Worm (Caenorhabditis elegans) whole organism, L1 larva: ENCODE data around the gene F38B7.17.

Source experiments
- C16A3.4 ChIP-seq: fragments of 150-350 bp; optimal IDR thresholded peaks from 2 replicates; lab custom pipeline; 2014; ENCODE audit warnings: missing biosample characterization, missing genetic modification characterization
- F16B12.6 ChIP-seq: fragments of 150-350 bp; optimal IDR thresholded peaks from 2 replicates; lab custom pipeline; 2014; ENCODE audit warnings: missing biosample characterization, missing genetic modification characterization
- blmp-1 ChIP-seq: fragments of 150-350 bp; optimal IDR thresholded peaks from 2 replicates; lab custom pipeline; 2014; ENCODE audit warnings: missing biosample characterization, missing genetic modification characterization
- ceh-8 ChIP-seq: fragments of 200-800 bp; sonication (Bioruptor generic); optimal IDR thresholded peaks from 2 replicates; lab custom pipeline; 2018; ENCODE audit warnings: mild to moderate bottlenecking, missing genetic modification characterization, moderate library complexity, missing compliant biosample characterization
- ceh-82 ChIP-seq, 3 experiments: fragments of 150-350 bp in 1 of 3; sonication (generic microtip) in 2 of 3; optimal IDR thresholded peaks; 2 replicates each; lab custom pipeline; 2014 to 2017; ENCODE audit warnings: missing biosample characterization in 3 of 3, missing genetic modification characterization in 3 of 3
- ceh-88 ChIP-seq: fragments of 200-800 bp; sonication (Bioruptor generic); IDR thresholded peaks from 2 replicates; pipeline ENCODE4 v1.3.6; 2022; ENCODE audit warnings: missing genetic modification characterization, missing compliant biosample characterization
- ces-1 ChIP-seq: fragments of 150-350 bp; optimal IDR thresholded peaks from 2 replicates; lab custom pipeline; 2014; ENCODE audit warnings: missing biosample characterization, missing genetic modification reagents, missing genetic modification characterization
- dpl-1 ChIP-seq, 3 experiments: fragments of 150-350 bp in 2 of 3; sonication (generic microtip) in 1 of 3; optimal IDR thresholded peaks; 2 replicates each; lab custom pipeline; 2014 to 2017; ENCODE audit warnings: missing biosample characterization in 3 of 3, missing genetic modification characterization in 3 of 3, missing genetic modification reagents in 3 of 3
- dsc-1 ChIP-seq: sonication (generic microtip); optimal IDR thresholded peaks from 2 replicates; lab custom pipeline; 2016; ENCODE audit warnings: mild to moderate bottlenecking, missing genetic modification characterization, missing compliant biosample characterization
- efl-1 ChIP-seq, 4 experiments: fragments of 150-350 bp; optimal IDR thresholded peaks in 3 of 4; peaks in 1 of 4; 1 replicate in 1 of 4; 2 replicates in 3 of 4; lab custom pipeline; 2014; ENCODE audit warnings: missing biosample characterization in 2 of 4, missing genetic modification characterization in 2 of 4, missing genetic modification reagents in 2 of 4
- egl-13 ChIP-seq: sonication (generic microtip); optimal IDR thresholded peaks from 2 replicates; lab custom pipeline; 2016; ENCODE audit warnings: missing genotype, missing genetic modification reagents, missing genetic modification characterization, missing compliant biosample characterization
- elt-2 ChIP-seq: sonication (generic microtip); optimal IDR thresholded peaks from 2 replicates; lab custom pipeline; 2016; ENCODE audit warnings: missing genetic modification characterization, mild to moderate bottlenecking, inconsistent platforms, missing compliant biosample characterization, missing genetic modification reagents
- fkh-10 ChIP-seq: sonication (generic microtip); optimal IDR thresholded peaks from 2 replicates; lab custom pipeline; 2017; ENCODE audit warnings: missing biosample characterization, missing genetic modification reagents, missing genetic modification characterization
- fkh-8 ChIP-seq: sonication (generic microtip); optimal IDR thresholded peaks from 2 replicates; lab custom pipeline; 2016; ENCODE audit warnings: mild to moderate bottlenecking, missing genetic modification characterization, missing compliant biosample characterization
- grh-1 ChIP-seq: fragments of 200-800 bp; sonication (Bioruptor generic); IDR thresholded peaks from 2 replicates; pipeline ENCODE4 v1.3.6; 2022; ENCODE audit warnings: missing genetic modification reagents, missing genetic modification characterization, missing compliant biosample characterization
- isw-1 ChIP-seq: fragments of 200-800 bp; sonication (Bioruptor generic); IDR thresholded peaks from 2 replicates; pipeline ENCODE4 v1.3.6; 2022; ENCODE audit warnings: missing genetic modification characterization, missing compliant biosample characterization
- jun-1 ChIP-seq: fragments of 150-350 bp; optimal IDR thresholded peaks from 2 replicates; lab custom pipeline; 2014; ENCODE audit warnings: missing biosample characterization, missing genetic modification reagents, missing genetic modification characterization
- lin-14 ChIP-seq: fragments of 200-800 bp; sonication (Bioruptor generic); optimal IDR thresholded peaks from 2 replicates; lab custom pipeline; 2018; ENCODE audit warnings: mild to moderate bottlenecking, missing genetic modification characterization, moderate library complexity, missing compliant biosample characterization
- lin-35 ChIP-seq, 2 experiments: fragments of 150-350 bp; optimal IDR thresholded peaks; 2 replicates each; lab custom pipeline; 2014; ENCODE audit warnings: missing biosample characterization in 2 of 2, missing genetic modification characterization in 2 of 2, missing genetic modification reagents in 2 of 2
- lir-3 ChIP-seq: sonication (generic microtip); optimal IDR thresholded peaks from 2 replicates; lab custom pipeline; 2016; ENCODE audit warnings: mild to moderate bottlenecking, missing genetic modification characterization, moderate library complexity, missing compliant biosample characterization; ENCODE audit not compliant: poor library complexity
- lsy-2 ChIP-seq, 2 experiments: fragments of 150-350 bp; optimal IDR thresholded peaks; 2 replicates each; lab custom pipeline; 2014; ENCODE audit warnings: missing biosample characterization in 2 of 2, missing genetic modification characterization in 2 of 2
- mep-1 ChIP-seq: fragments of 150-350 bp; optimal IDR thresholded peaks from 2 replicates; lab custom pipeline; 2014; ENCODE audit warnings: missing biosample characterization, missing genetic modification characterization
- nhr-19 ChIP-seq: fragments of 200-800 bp; sonication (Bioruptor generic); conservative IDR thresholded peaks from 2 replicates; pipeline ENCODE4 v1.3.6; 2022; ENCODE audit warnings: missing genetic modification characterization, missing compliant biosample characterization
- nhr-20 ChIP-seq: sonication (generic microtip); optimal IDR thresholded peaks from 2 replicates; lab custom pipeline; 2016; ENCODE audit warnings: mild to moderate bottlenecking, missing genetic modification characterization, missing compliant biosample characterization
- nhr-47 ChIP-seq: sonication (generic microtip); optimal IDR thresholded peaks from 2 replicates; lab custom pipeline; 2016; ENCODE audit warnings: mild to moderate bottlenecking, missing genetic modification characterization, moderate library complexity, missing compliant biosample characterization
- nhr-71 ChIP-seq: sonication (generic microtip); optimal IDR thresholded peaks from 2 replicates; lab custom pipeline; 2016; ENCODE audit warnings: mild to moderate bottlenecking, missing genetic modification characterization, moderate library complexity, missing compliant biosample characterization
- nhr-77 ChIP-seq: fragments of 150-350 bp; optimal IDR thresholded peaks from 2 replicates; lab custom pipeline; 2014; ENCODE audit warnings: missing biosample characterization, missing genetic modification characterization
- nhr-85 ChIP-seq: sonication (generic microtip); peaks from one replicate; lab custom pipeline; 2016; ENCODE audit warnings: missing genetic modification characterization, inconsistent platforms, missing compliant biosample characterization
- nhr-90 ChIP-seq: sonication (generic microtip); optimal IDR thresholded peaks from 2 replicates; lab custom pipeline; 2016; ENCODE audit warnings: mild to moderate bottlenecking, missing genetic modification characterization, missing compliant biosample characterization; ENCODE audit not compliant: poor library complexity
- pax-3 ChIP-seq: fragments of 200-800 bp; sonication (Bioruptor generic); optimal IDR thresholded peaks from 2 replicates; lab custom pipeline; 2018; ENCODE audit warnings: mild to moderate bottlenecking, missing genetic modification characterization, moderate library complexity, missing compliant biosample characterization
- rnt-1 ChIP-seq: sonication (generic microtip); optimal IDR thresholded peaks from 2 replicates; lab custom pipeline; 2016; ENCODE audit warnings: mild to moderate bottlenecking, missing genetic modification characterization, moderate library complexity, missing compliant biosample characterization
- skn-1 ChIP-seq: fragments of 150-350 bp; optimal IDR thresholded peaks from 2 replicates; lab custom pipeline; 2014; ENCODE audit warnings: missing biosample characterization, missing genetic modification characterization
- snpc-4 ChIP-seq: fragments of 150-350 bp; optimal IDR thresholded peaks from 2 replicates; lab custom pipeline; 2014; ENCODE audit warnings: missing biosample characterization, missing genetic modification characterization
- snu-23 ChIP-seq: sonication (generic microtip); optimal IDR thresholded peaks from 2 replicates; lab custom pipeline; 2016; ENCODE audit warnings: missing genetic modification characterization, missing compliant biosample characterization
- sox-4 ChIP-seq: sonication (generic microtip); optimal IDR thresholded peaks from 2 replicates; lab custom pipeline; 2016; ENCODE audit warnings: missing genetic modification characterization, missing compliant biosample characterization
- swsn-7 ChIP-seq: sonication (generic microtip); optimal IDR thresholded peaks from 2 replicates; lab custom pipeline; 2016; ENCODE audit warnings: missing genetic modification characterization, missing compliant biosample characterization
- tbx-2 ChIP-seq: sonication (generic microtip); optimal IDR thresholded peaks from 2 replicates; lab custom pipeline; 2016; ENCODE audit warnings: missing genetic modification characterization, missing compliant biosample characterization
- unc-130 ChIP-seq: fragments of 150-350 bp; optimal IDR thresholded peaks from 2 replicates; lab custom pipeline; 2017; ENCODE audit warnings: missing biosample characterization, missing genetic modification characterization, inconsistent platforms
- unc-86 ChIP-seq: sonication (generic microtip); optimal IDR thresholded peaks from 2 replicates; lab custom pipeline; 2016; ENCODE audit warnings: missing genetic modification characterization, missing compliant biosample characterization
- unc-98 ChIP-seq: fragments of 200-800 bp; sonication (Bioruptor generic); IDR thresholded peaks from 2 replicates; pipeline ENCODE4 v1.3.6; 2022; ENCODE audit warnings: missing genetic modification characterization, missing compliant biosample characterization
- xbp-1 ChIP-seq: sonication (generic microtip); optimal IDR thresholded peaks from 2 replicates; lab custom pipeline; 2016; ENCODE audit warnings: missing genetic modification characterization, missing compliant biosample characterization
- ztf-11 ChIP-seq, 2 experiments: sonication (generic microtip); optimal IDR thresholded peaks; 2 replicates each; lab custom pipeline; 2016 to 2017; ENCODE audit warnings: missing genetic modification characterization in 2 of 2, missing biosample characterization in 1 of 2, missing compliant biosample characterization in 1 of 2

F38B7.17 gene

ce11 chrV:11506347-11506746 is 42.4 kb downstream of the F38B7.17 start (continued):
- TF ChIP-seq rnt-1 (tag; lab: Kevin White, UChicago) (peak; percentile 61), ces-1 (GFP tag; lab: Kevin White, UChicago) (no peak), dpl-1 (GFP tag; optimal IDR thresholded peaks at IDR 0.05; lab: Kevin White, UChicago) (no peak), ceh-8 (no peak), unc-98 (no peak), F16B12.6 (tag; lab: Kevin White, UChicago) (no peak)

- TF ChIP-seq ztf-11 (tag; optimal IDR thresholded peaks at IDR 0.05; lab: Kevin White, UChicago) = peak in 1 of 2 experiments; percentile 68
- peak; percentile 76 for TF ChIP-seq lin-14 (GFP tag; lab: Kevin White, UChicago)
- TF ChIP-seq ceh-88 (GFP tag; lab: Robert Waterston, UW) = peak; percentile 54; the same call in 1 of the 2 replicates
- TF ChIP-seq sox-4 (tag; lab: Kevin White, UChicago) = peak; percentile 17
- TF ChIP-seq nhr-19 (GFP tag; lab: Robert Waterston, UW) = peak; percentile 68
- TF ChIP-seq snpc-4 = peak; percentile 17
- TF ChIP-seq dpl-1 (GFP tag; optimal IDR thresholded peaks at IDR 0.05; lab: Kevin White, UChicago) = peak; percentile 35 to 67 (median 50)
- TF ChIP-seq unc-86 (tag; lab: Kevin White, UChicago) = peak; percentile 76
- peak; percentile 52 for TF ChIP-seq egl-13 (tag; lab: Kevin White, UChicago)
- TF ChIP-seq unc-130 (tag; lab: Kevin White, UChicago) = peak; percentile 18
- peak; percentile 66 for TF ChIP-seq lir-3 (tag; lab: Kevin White, UChicago)
- TF ChIP-seq grh-1 = peak; percentile 64
- TF ChIP-seq nhr-90 (tag; lab: Kevin White, UChicago) = peak; percentile 79
- peak; percentile 30 for TF ChIP-seq jun-1 (tag; lab: Kevin White, UChicago)
- TF ChIP-seq fkh-8 (tag; lab: Kevin White, UChicago) = peak; percentile 59
- peak; percentile 84 for TF ChIP-seq snu-23
- peak; percentile 59 for TF ChIP-seq isw-1 (GFP tag; lab: Robert Waterston, UW)
- TF ChIP-seq xbp-1 (tag; lab: Kevin White, UChicago) = peak; percentile 65
- peak; percentile 79 for TF ChIP-seq swsn-7 (tag; lab: Kevin White, UChicago)
- TF ChIP-seq nhr-77 = peak; percentile 37
- TF ChIP-seq F16B12.6 (tag; lab: Kevin White, UChicago) = peak; percentile 93
- peak; percentile 30 for TF ChIP-seq dsc-1 (tag; lab: Kevin White, UChicago)
- TF ChIP-seq nhr-71 (tag; lab: Kevin White, UChicago) = peak; percentile 86
- peak; percentile 14 for TF ChIP-seq elt-2 (tag; lab: Kevin White, UChicago)
- TF ChIP-seq nhr-20 (tag; lab: Kevin White, UChicago) = peak; percentile 82
- TF ChIP-seq fkh-10 (GFP tag; lab: Kevin White, UChicago) = peak; percentile 60
- peak in 2 of 3 experiments; percentile 9 to 41 for TF ChIP-seq ceh-82 (tag; optimal IDR thresholded peaks at IDR 0.05; lab: Kevin White, UChicago)
- peak; percentile 20 for TF ChIP-seq pax-3
- peak; percentile 59 for TF ChIP-seq rnt-1 (tag; lab: Kevin White, UChicago)
- peak; percentile 52 for TF ChIP-seq blmp-1
- peak; percentile 62 for TF ChIP-seq C16A3.4 (tag; lab: Kevin White, UChicago)
- TF ChIP-seq nhr-47 (tag; lab: Kevin White, UChicago) = peak; percentile 85
- peak; percentile 74 for TF ChIP-seq mep-1 (tag; lab: Kevin White, UChicago)
- peak; percentile 44 for TF ChIP-seq ceh-8
- peak; percentile 60 to 69 for TF ChIP-seq efl-1 (optimal IDR thresholded peaks at IDR 0.05; lab: Kevin White, UChicago)
- peak; percentile 61 to 94 for TF ChIP-seq efl-1 (GFP tag; optimal IDR thresholded peaks at IDR 0.05 in 1 of 2; lab: Kevin White, UChicago)
- TF ChIP-seq lin-35 (GFP tag; optimal IDR thresholded peaks at IDR 0.05; lab: Kevin White, UChicago) = peak; percentile 55 to 62
- peak; percentile 71 for TF ChIP-seq tbx-2 (tag; lab: Kevin White, UChicago)
- TF ChIP-seq lsy-2 (tag; optimal IDR thresholded peaks at IDR 0.05; lab: Kevin White, UChicago) = peak; percentile 56 to 73
- peak; percentile 84 for TF ChIP-seq nhr-85
- TF ChIP-seq skn-1 = peak; percentile 38
Measured at ce11 chrV:11504853-11505397, 43.8 kb downstream of the F38B7.17 start, which contains the start of the genes C55A6.1 and C55A6.10. TSS of gene C55A6.1 (minus strand) at chrV:11504968. TSS of gene C55A6.10 (plus strand) at chrV:11505347.
